Worm (Caenorhabditis elegans): ENCODE measurements around the gene arf-1.
A peak's percentile ranks its signal among the peaks of the same experiment; 100 is the strongest.

arf-1 gene

ce11 chrIII:5761886-5762285 lies 47.2 kb downstream of the arf-1 start (continued):
- TF ChIP-seq pha-4 (GFP tag; IDR thresholded peaks at IDR 0.05) (peak; percentile 65), pha-4 (tag; optimal IDR thresholded peaks at IDR 0.05) (no peak), nhr-102 (tag; optimal IDR thresholded peaks at IDR 0.05) (peak; percentile 6), dve-1 (tag; optimal IDR thresholded peaks at IDR 0.05; ENCODE audit: insufficient read depth) (peak; percentile 12), nhr-6 (tag; optimal IDR thresholded peaks at IDR 0.05) (no peak), fkh-10 (GFP tag; optimal IDR thresholded peaks at IDR 0.05) (no peak), nhr-41 (GFP tag; IDR thresholded peaks at IDR 0.05) (no peak), hif-1 (tag; optimal IDR thresholded peaks at IDR 0.05) (no peak), duxl-1 (tag; optimal IDR thresholded peaks at IDR 0.05; ENCODE audit: poor library complexity) (no peak), cey-2 (tag; optimal IDR thresholded peaks at IDR 0.05; ENCODE audit: borderline replicate concordance, insufficient read depth) (no peak), nhr-10 (tag; optimal IDR thresholded peaks at IDR 0.05) (no peak), spr-3 (GFP tag; optimal IDR thresholded peaks at IDR 0.05) (no peak), Y5F2A.4 (GFP tag; optimal IDR thresholded peaks at IDR 0.05) (no peak), mdt-29 (GFP tag; IDR thresholded peaks at IDR 0.05) (no peak), ceh-82 (tag; optimal IDR thresholded peaks at IDR 0.05) (no peak), lin-1 (GFP tag; IDR thresholded peaks at IDR 0.05) (no peak), dmd-6 (GFP tag; IDR thresholded peaks at IDR 0.05) (no peak), mxl-2 (GFP tag; conservative IDR thresholded peaks at IDR 0.05) (0 out of 2 replicates have a peak, but pooled peaks have one; percentile 23), ces-1 (GFP tag; optimal IDR thresholded peaks at IDR 0.05) (no peak), lin-13 (GFP tag; optimal IDR thresholded peaks at IDR 0.05) (no peak), Y48G9A.11 (GFP tag; IDR thresholded peaks at IDR 0.05) (peak; percentile 73; the same call in 1 of the 2 replicates), daf-8 (GFP tag; IDR thresholded peaks at IDR 0.05) (no peak), tag-97 (GFP tag; IDR thresholded peaks at IDR 0.05) (no peak), jun-1 (tag; optimal IDR thresholded peaks at IDR 0.05) (no peak), ctbp-1 (GFP tag; IDR thresholded peaks at IDR 0.05) (peak; percentile 73), mep-1 (tag; optimal IDR thresholded peaks at IDR 0.05) (peak; percentile 14), snpc-4 (tag; optimal IDR thresholded peaks at IDR 0.05) (no peak), lin-39 (tag; optimal IDR thresholded peaks at IDR 0.05) (no peak), nhr-111 (GFP tag; optimal IDR thresholded peaks at IDR 0.05) (no peak), ceh-62 (tag; optimal IDR thresholded peaks at IDR 0.05) (no peak), zag-1 (tag; optimal IDR thresholded peaks at IDR 0.05) (no peak), skn-1 (tag; optimal IDR thresholded peaks at IDR 0.05) (no peak), daf-12 (tag; optimal IDR thresholded peaks at IDR 0.05) (no peak), pqm-1 (tag; optimal IDR thresholded peaks at IDR 0.05) (no peak), tra-1 (GFP tag; IDR thresholded peaks at IDR 0.05) (peak; percentile 50), gei-8 (GFP tag; optimal IDR thresholded peaks at IDR 0.05) (no peak), fos-1 (tag; optimal IDR thresholded peaks at IDR 0.05) (no peak), T26A8.4 (GFP tag; IDR thresholded peaks at IDR 0.05) (peak; percentile 63), nhr-42 (GFP tag; IDR thresholded peaks at IDR 0.05) (no peak), ama-1 (optimal IDR thresholded peaks at IDR 0.05) (no peak), nhr-77 (tag; optimal IDR thresholded peaks at IDR 0.05) (no peak), zip-11 (GFP tag; IDR thresholded peaks at IDR 0.05) (no peak), ztf-7 (tag; optimal IDR thresholded peaks at IDR 0.05) (no peak), aly-2 (tag; optimal IDR thresholded peaks at IDR 0.05) (no peak), attf-4 (tag; optimal IDR thresholded peaks at IDR 0.05) (no peak), rbr-2 (tag; optimal IDR thresholded peaks at IDR 0.05) (no peak), ZK337.2 (GFP tag; IDR thresholded peaks at IDR 0.05) (no peak), egl-43 (GFP tag; IDR thresholded peaks at IDR 0.05) (peak; percentile 88), daf-19 (GFP tag; conservative IDR thresholded peaks at IDR 0.05) (0 out of 2 replicates have a peak, but pooled peaks have one; percentile 8), snpc-1.2 (GFP tag; IDR thresholded peaks at IDR 0.05) (peak; percentile 76), lsy-2 (tag; optimal IDR thresholded peaks at IDR 0.05) (peak in 1 of 2 experiments; percentile 20), ceh-20 (GFP tag; IDR thresholded peaks at IDR 0.05) (no peak), R02D3.7 (tag; optimal IDR thresholded peaks at IDR 0.05) (no peak)

Measured in whole organism, L4 larva.